Fruit fly (Drosophila melanogaster) whole organism, embryonic: Measurements from ENCODE around the gene PIG-S.

Experiments used
- Asciz ChIP-seq: fragments of 200-800 bp; sonication (Bioruptor generic); optimal IDR thresholded peaks from 2 replicates; lab custom pipeline; 2017; ENCODE audit warnings: missing biosample characterization, mild to moderate bottlenecking, missing genetic modification characterization, missing genetic modification reagents
- Atf3 ChIP-seq: fragments of 200-800 bp; sonication (Bioruptor generic); optimal IDR thresholded peaks from 3 replicates; lab custom pipeline; 2016; ENCODE audit warnings: missing biosample characterization, missing genetic modification characterization
- CG1024 ChIP-seq: fragments of 200-800 bp; sonication (Bioruptor generic); IDR thresholded peaks from 2 replicates; pipeline ENCODE4 v1.3.6; 2022; ENCODE audit warnings: missing biosample characterization, missing genetic modification characterization
- CG10267 ChIP-seq: fragments of 200-800 bp; sonication (Bioruptor generic); optimal IDR thresholded peaks from 2 replicates; lab custom pipeline; 2018; ENCODE audit warnings: missing biosample characterization, mild to moderate bottlenecking, missing genetic modification characterization, moderate library complexity
- CG11247 ChIP-seq: fragments of 200-800 bp; sonication (Bioruptor generic); IDR thresholded peaks from 2 replicates; pipeline ENCODE4 v1.3.6; 2022; ENCODE audit warnings: missing biosample characterization, missing genetic modification characterization
- CG12391 ChIP-seq: fragments of 200-800 bp; sonication (Bioruptor generic); optimal IDR thresholded peaks from 3 replicates; lab custom pipeline; 2018; ENCODE audit warnings: missing biosample characterization, mild to moderate bottlenecking, missing genetic modification characterization, moderate library complexity
- CG13424 ChIP-seq: fragments of 200-800 bp; sonication (Bioruptor generic); optimal IDR thresholded peaks from 2 replicates; lab custom pipeline; 2019; ENCODE audit warnings: missing biosample characterization, mild to moderate bottlenecking, missing genetic modification characterization, moderate library complexity
- CG13624 ChIP-seq: fragments of 200-800 bp; sonication (Bioruptor generic); optimal IDR thresholded peaks from 2 replicates; lab custom pipeline; 2016; ENCODE audit warnings: missing biosample characterization, missing genetic modification characterization
- CG14710 ChIP-seq: fragments of 200-800 bp; sonication (Bioruptor generic); optimal IDR thresholded peaks from 3 replicates; lab custom pipeline; 2019; ENCODE audit warnings: missing biosample characterization, mild to moderate bottlenecking, missing genetic modification characterization, moderate library complexity
- CG15696 ChIP-seq: fragments of 200-800 bp; sonication (Bioruptor generic); optimal IDR thresholded peaks from 2 replicates; lab custom pipeline; 2019; ENCODE audit warnings: missing biosample characterization, mild to moderate bottlenecking, missing genetic modification characterization, moderate library complexity
- CG17385 ChIP-seq: fragments of 200-800 bp; sonication (Bioruptor generic); optimal IDR thresholded peaks from 3 replicates; lab custom pipeline; 2018; ENCODE audit warnings: missing biosample characterization, mild to moderate bottlenecking, missing genetic modification characterization
- CG18011 ChIP-seq: fragments of 200-800 bp; sonication (Bioruptor generic); optimal IDR thresholded peaks from 2 replicates; lab custom pipeline; 2017; ENCODE audit warnings: missing biosample characterization, missing genetic modification characterization, mild to moderate bottlenecking, moderate library complexity, missing genotype
- CG2889 ChIP-seq: fragments of 200-800 bp; sonication (Bioruptor generic); IDR thresholded peaks from 3 replicates; pipeline ENCODE4 v1.3.6; 2022; ENCODE audit warnings: missing biosample characterization, missing genetic modification characterization
- CG31441 ChIP-seq: fragments of 200-800 bp; sonication (Bioruptor generic); IDR thresholded peaks from 2 replicates; pipeline ENCODE4 v1.3.6; 2022; ENCODE audit warnings: missing biosample characterization, missing genetic modification characterization
- CG3995 ChIP-seq: fragments of 200-800 bp; sonication (Bioruptor generic); optimal IDR thresholded peaks from 3 replicates; lab custom pipeline; 2016; ENCODE audit warnings: missing biosample characterization, missing genetic modification characterization
- CG4820 ChIP-seq: fragments of 200-800 bp; sonication (Bioruptor generic); optimal IDR thresholded peaks from 3 replicates; lab custom pipeline; 2016; ENCODE audit warnings: missing biosample characterization, missing genetic modification characterization
- CG7372 ChIP-seq: fragments of 200-800 bp; sonication (Bioruptor generic); IDR thresholded peaks from 2 replicates; pipeline ENCODE4 v1.3.6; 2022; ENCODE audit warnings: missing biosample characterization, missing genetic modification characterization
- CG7963 ChIP-seq: fragments of 200-800 bp; sonication (Bioruptor generic); IDR thresholded peaks from 3 replicates; pipeline ENCODE4 v1.3.6; 2022; ENCODE audit warnings: missing biosample characterization, missing genetic modification characterization; ENCODE audit not compliant: partially characterized antibody
- CG8359 ChIP-seq: fragments of 200-800 bp; sonication (Bioruptor generic); optimal IDR thresholded peaks from 2 replicates; lab custom pipeline; 2017; ENCODE audit warnings: missing biosample characterization, mild to moderate bottlenecking, missing genetic modification characterization, borderline replicate concordance
- CG9609 ChIP-seq: fragments of 200-800 bp; sonication (Bioruptor generic); optimal IDR thresholded peaks from 3 replicates; lab custom pipeline; 2016; ENCODE audit warnings: missing biosample characterization, missing genetic modification characterization
- CG9797 ChIP-seq: fragments of 200-800 bp; sonication (Bioruptor generic); optimal IDR thresholded peaks from 3 replicates; lab custom pipeline; 2018; ENCODE audit warnings: missing biosample characterization, mild to moderate bottlenecking, missing genetic modification characterization
- Dip2 ChIP-seq: fragments of 200-800 bp; sonication (Bioruptor generic); IDR thresholded peaks from 2 replicates; pipeline ENCODE4 v1.3.6; 2022; ENCODE audit warnings: missing biosample characterization, missing genetic modification characterization
- Dp ChIP-seq: fragments of 200-800 bp; sonication (Bioruptor generic); optimal IDR thresholded peaks from 2 replicates; lab custom pipeline; 2018; ENCODE audit warnings: missing biosample characterization, mild to moderate bottlenecking, missing genetic modification characterization, moderate library complexity
- Elba2 ChIP-seq: fragments of 200-800 bp; sonication (Bioruptor generic); optimal IDR thresholded peaks from 3 replicates; lab custom pipeline; 2016; ENCODE audit warnings: missing biosample characterization, missing genetic modification characterization
- Sry-β ChIP-seq: fragments of 200-800 bp; sonication (Bioruptor generic); optimal IDR thresholded peaks from 2 replicates; lab custom pipeline; 2018; ENCODE audit warnings: missing biosample characterization, mild to moderate bottlenecking, missing genetic modification characterization, moderate library complexity
- Vsx1 ChIP-seq: fragments of 200-800 bp; sonication (Bioruptor generic); optimal IDR thresholded peaks from 2 replicates; lab custom pipeline; 2017; ENCODE audit warnings: missing biosample characterization, mild to moderate bottlenecking, missing genetic modification characterization, missing genetic modification reagents
- ab ChIP-seq: fragments of 200-800 bp; sonication (Bioruptor generic); optimal IDR thresholded peaks from 2 replicates; lab custom pipeline; 2016; ENCODE audit warnings: missing biosample characterization, missing genetic modification characterization
- amos ChIP-seq: fragments of 200-800 bp; sonication (Bioruptor generic); IDR thresholded peaks from 2 replicates; pipeline ENCODE4 v1.3.6; 2022; ENCODE audit warnings: missing biosample characterization, missing genetic modification characterization; ENCODE audit not compliant: partially characterized antibody
- cad ChIP-seq: fragments of >200 bp; optimal IDR thresholded peaks from 2 replicates; lab custom pipeline; 2017; ENCODE audit warnings: missing biosample characterization, missing genetic modification characterization
- cas ChIP-seq: fragments of 200-800 bp; sonication (Bioruptor generic); IDR thresholded peaks from 2 replicates; pipeline ENCODE4 v1.3.6; 2022; ENCODE audit warnings: missing biosample characterization, missing genetic modification characterization
- crp ChIP-seq, 2 experiments: fragments of 200-800 bp; sonication (Bioruptor generic); optimal IDR thresholded peaks; 2 replicates in 1 of 2; 3 replicates in 1 of 2; lab custom pipeline; 2017; ENCODE audit warnings: missing biosample characterization in 2 of 2, missing genetic modification characterization in 2 of 2, mild to moderate bottlenecking in 1 of 2, moderate library complexity in 1 of 2
- exex ChIP-seq: fragments of 200-800 bp; sonication (Bioruptor generic); optimal IDR thresholded peaks from 4 replicates; lab custom pipeline; 2018; ENCODE audit warnings: missing biosample characterization, mild to moderate bottlenecking, missing genetic modification characterization, moderate library complexity
- fd3F ChIP-seq: fragments of 200-800 bp; sonication (Bioruptor generic); optimal IDR thresholded peaks from 2 replicates; lab custom pipeline; 2018; ENCODE audit warnings: missing biosample characterization, mild to moderate bottlenecking, missing genetic modification characterization, moderate library complexity
- gfzf ChIP-seq: fragments of 200-800 bp; sonication (Bioruptor generic); optimal IDR thresholded peaks from 2 replicates; lab custom pipeline; 2016; ENCODE audit warnings: missing biosample characterization, mild to moderate bottlenecking, missing genetic modification characterization, moderate library complexity
- hth ChIP-seq: fragments of >200 bp; optimal IDR thresholded peaks from 2 replicates; lab custom pipeline; 2017; ENCODE audit warnings: inconsistent platforms
- lilli ChIP-seq: fragments of 200-800 bp; sonication (Bioruptor generic); optimal IDR thresholded peaks from 3 replicates; lab custom pipeline; 2016; ENCODE audit warnings: missing biosample characterization, missing genetic modification characterization
- oc ChIP-seq: fragments of 200-800 bp; sonication (Bioruptor generic); optimal IDR thresholded peaks from 2 replicates; lab custom pipeline; 2018; ENCODE audit warnings: missing biosample characterization, mild to moderate bottlenecking, missing genetic modification characterization, moderate library complexity
- peb ChIP-seq: fragments of 200-800 bp; sonication (Bioruptor generic); IDR thresholded peaks from 2 replicates; pipeline ENCODE4 v1.3.6; 2022; ENCODE audit warnings: missing biosample characterization, missing genetic modification characterization
- pfk ChIP-seq: fragments of 200-800 bp; sonication (Bioruptor generic); optimal IDR thresholded peaks from 2 replicates; lab custom pipeline; 2018; ENCODE audit warnings: missing biosample characterization, mild to moderate bottlenecking, missing genetic modification characterization, moderate library complexity
- repo ChIP-seq: fragments of 200-800 bp; sonication (Bioruptor generic); optimal IDR thresholded peaks from 2 replicates; lab custom pipeline; 2016; ENCODE audit warnings: missing biosample characterization, missing genetic modification characterization
- rib ChIP-seq: fragments of 200-800 bp; sonication (Bioruptor generic); IDR thresholded peaks from 2 replicates; pipeline ENCODE4 v1.3.6; 2022; ENCODE audit warnings: missing biosample characterization, missing genetic modification characterization
- row ChIP-seq: fragments of 200-800 bp; sonication (Bioruptor generic); IDR thresholded peaks from 3 replicates; pipeline ENCODE4 v1.3.6; 2022; ENCODE audit warnings: missing biosample characterization, missing genetic modification characterization
- shn ChIP-seq: fragments of 200-800 bp; sonication (Bioruptor generic); optimal IDR thresholded peaks from 3 replicates; lab custom pipeline; 2016; ENCODE audit warnings: missing biosample characterization, missing genetic modification characterization
- sob ChIP-seq: fragments of 200-800 bp; sonication (Bioruptor generic); IDR thresholded peaks from 2 replicates; pipeline ENCODE4 v1.3.6; 2022; ENCODE audit warnings: missing biosample characterization, missing genetic modification characterization
- sqz ChIP-seq: fragments of 200-800 bp; sonication (Bioruptor generic); optimal IDR thresholded peaks from 3 replicates; lab custom pipeline; 2018; ENCODE audit warnings: missing biosample characterization, mild to moderate bottlenecking, missing genetic modification characterization
- stwl ChIP-seq: fragments of 200-800 bp; sonication (Bioruptor generic); optimal IDR thresholded peaks from 3 replicates; lab custom pipeline; 2018; ENCODE audit warnings: missing biosample characterization, mild to moderate bottlenecking, missing genetic modification characterization, moderate library complexity
- tgo ChIP-seq: fragments of 200-800 bp; sonication (Bioruptor generic); IDR thresholded peaks from 3 replicates; pipeline ENCODE4 v1.3.6; 2022; ENCODE audit warnings: missing biosample characterization, missing genetic modification characterization
- trem ChIP-seq: fragments of 200-800 bp; optimal IDR thresholded peaks from 3 replicates; lab custom pipeline; 2019; ENCODE audit warnings: missing biosample characterization, mild to moderate bottlenecking, missing genetic modification characterization, moderate library complexity
- usp ChIP-seq: fragments of >200 bp; optimal IDR thresholded peaks from 2 replicates; lab custom pipeline; 2017; ENCODE audit warnings: missing biosample characterization, missing genetic modification characterization

Gene PIG-S

DNA sequence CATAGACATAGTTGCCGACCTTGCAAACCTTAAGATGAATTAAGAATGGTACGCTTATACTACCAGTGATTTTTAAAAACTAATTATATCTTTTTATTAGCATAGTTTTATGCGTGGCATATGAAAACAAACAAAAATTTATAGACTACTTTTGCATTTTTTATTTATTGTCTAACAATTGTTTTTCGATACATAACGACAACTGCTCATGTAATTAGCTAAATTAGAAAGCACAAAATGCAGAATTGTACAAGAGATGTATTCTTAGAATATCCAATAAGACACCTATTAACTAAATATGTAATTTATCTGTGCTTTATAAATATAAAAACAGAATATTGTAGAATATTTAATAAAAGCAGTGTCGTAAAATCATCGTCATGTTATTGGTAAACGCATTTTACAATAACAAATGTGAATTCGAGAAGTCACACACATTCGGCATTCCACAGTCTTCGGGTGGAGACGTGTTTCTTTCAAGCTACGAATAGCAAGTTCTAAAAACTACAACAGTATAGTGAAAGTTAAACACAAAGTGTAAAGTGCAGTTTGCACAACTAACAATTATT lies 9.2 kb upstream of the PIG-S start:
- TF ChIP-seq row (GFP tag; lab: Robert Waterston, UW): no peak
- peak; percentile 45 for TF ChIP-seq Sry-β (GFP tag; lab: Kevin White, UChicago)
- TF ChIP-seq Vsx1: peak; percentile 80
- TF ChIP-seq CG18011 (GFP tag; lab: Kevin White, UChicago): peak; percentile 82
- TF ChIP-seq fd3F (GFP tag; lab: Kevin White, UChicago): no peak
- peak; percentile 94 for TF ChIP-seq CG3995
- TF ChIP-seq CG31441: peak; percentile 43
- TF ChIP-seq trem (tag; lab: Kevin White, UChicago): no peak
- TF ChIP-seq rib (GFP tag; lab: Robert Waterston, UW): no peak
- no peak for TF ChIP-seq lilli (GFP tag; lab: Kevin White, UChicago)
- peak; percentile 9 for TF ChIP-seq exex
- TF ChIP-seq cad: no peak
- TF ChIP-seq CG7372 (GFP tag; lab: Robert Waterston, UW): no peak
- TF ChIP-seq CG17385 (GFP tag; lab: Kevin White, UChicago): no peak

DNA sequence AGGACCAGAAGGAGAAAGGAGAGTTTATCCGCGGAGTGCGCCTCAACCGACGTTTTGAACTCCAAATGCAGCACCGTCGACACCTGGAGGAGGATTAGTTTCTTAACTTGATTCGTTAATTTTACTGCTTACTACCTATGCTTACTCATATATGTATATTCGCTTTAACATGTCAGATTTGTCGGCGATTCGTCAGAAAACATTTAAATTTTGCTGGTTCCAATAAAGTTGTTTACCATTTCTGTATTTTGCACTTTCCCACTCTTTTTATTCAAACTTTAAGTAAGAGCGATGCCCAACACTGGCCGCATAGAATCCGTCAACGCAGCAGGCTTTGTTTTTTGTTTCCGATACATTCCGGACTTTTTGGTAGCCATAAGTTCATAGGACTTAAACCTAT lies 7.3 kb upstream of the PIG-S start, which contains the start of gene Trf4-2:
TSS of gene Trf4-2 (plus strand) at position 301 of the 400 bp plus-strand sequence.
- no peak for TF ChIP-seq shn (GFP tag; lab: Kevin White, UChicago)
- TF ChIP-seq CG13624 (GFP tag; lab: Kevin White, UChicago): no peak
- no peak for TF ChIP-seq CG15696 (tag; lab: Kevin White, UChicago)
- peak; percentile 13 for TF ChIP-seq CG10267 (tag; lab: Kevin White, UChicago)
- TF ChIP-seq hth: no peak
- no peak for TF ChIP-seq CG9609 (GFP tag; lab: Kevin White, UChicago)
- TF ChIP-seq Dip2: no peak
- TF ChIP-seq sob (GFP tag; lab: Robert Waterston, UW): no peak
- TF ChIP-seq gfzf: peak; percentile 6
- peak; percentile 67 for TF ChIP-seq stwl (tag; lab: Kevin White, UChicago)
- no peak for TF ChIP-seq peb (GFP tag; lab: Robert Waterston, UW)
- TF ChIP-seq crp (GFP tag; optimal IDR thresholded peaks at IDR 0.05; lab: Kevin White, UChicago): no peak
- no peak for TF ChIP-seq CG7963 (GFP tag; lab: Robert Waterston, UW)
- no peak for TF ChIP-seq CG11247 (GFP tag; lab: Robert Waterston, UW)
- TF ChIP-seq Atf3 (GFP tag; lab: Kevin White, UChicago): no peak
- TF ChIP-seq oc: no peak
- no peak for TF ChIP-seq cad
- no peak for TF ChIP-seq Asciz (GFP tag; lab: Kevin White, UChicago)
- TF ChIP-seq CG8359 (GFP tag; lab: Kevin White, UChicago): no peak
- no peak for TF ChIP-seq CG4820
- TF ChIP-seq tgo (GFP tag; lab: Robert Waterston, UW): no peak
- TF ChIP-seq CG13424 (tag; lab: Kevin White, UChicago): no peak
- no peak for TF ChIP-seq repo (GFP tag; lab: Kevin White, UChicago)
- TF ChIP-seq, all 482 proteins: peak for 3

DNA sequence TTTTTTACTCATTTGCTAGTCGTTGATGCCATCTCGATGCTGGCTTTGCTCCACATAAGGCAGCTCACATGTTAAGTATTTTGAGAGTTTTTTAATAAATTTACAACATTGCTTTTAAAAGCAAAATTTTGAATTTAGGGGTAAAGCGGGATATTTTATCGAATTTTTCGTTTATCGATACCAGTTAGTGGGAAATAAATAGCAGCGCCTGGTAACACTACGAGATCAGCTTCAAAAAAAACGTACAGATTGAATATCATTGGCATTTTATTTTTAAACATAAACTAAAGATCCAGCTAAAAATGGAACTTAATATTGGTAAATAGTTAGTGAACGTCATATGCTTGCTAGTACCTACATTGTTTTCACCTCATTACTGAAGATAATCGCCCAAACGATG lies 4.6 kb upstream of the PIG-S start, which contains the start of gene Mink:
TSS of gene Mink (plus strand) at position 204 of the 400 bp plus-strand sequence.
- TF ChIP-seq cas (GFP tag; lab: Robert Waterston, UW): no peak
- TF ChIP-seq amos: peak; percentile 31; the same call in 1 of the 2 replicates
- TF ChIP-seq stwl (tag; lab: Kevin White, UChicago): peak; percentile 47
- TF ChIP-seq usp (GFP tag; lab: Kevin White, UChicago): no peak
- no peak for TF ChIP-seq pfk
- no peak for TF ChIP-seq CG1024 (GFP tag; lab: Robert Waterston, UW)
- peak; percentile 93 for TF ChIP-seq Dp
- TF ChIP-seq CG2889: no peak
- TF ChIP-seq ab (GFP tag; lab: Kevin White, UChicago): no peak
- TF ChIP-seq Elba2 (GFP tag; lab: Kevin White, UChicago): peak; percentile 2
- TF ChIP-seq CG11247 (GFP tag; lab: Robert Waterston, UW): no peak
- peak; percentile 47 for TF ChIP-seq CG9797
- TF ChIP-seq CG14710: peak; percentile 11
- TF ChIP-seq CG12391 (tag; lab: Kevin White, UChicago): no peak
- peak; percentile 18 for TF ChIP-seq sqz (GFP tag; lab: Kevin White, UChicago)
